Worm (Caenorhabditis elegans) whole organism, young adult: ENCODE results near the gene dgk-4.
A peak's percentile ranks its signal among the peaks of the same experiment; 100 is the strongest.

Experiments used
- F49E8.2 ChIP-seq: sonication (generic microtip); optimal IDR thresholded peaks from 3 replicates; lab custom pipeline; 2017; ENCODE audit warnings: missing genetic modification characterization, mild to moderate bottlenecking, missing compliant biosample characterization, antibody characterized with exemption, moderate library complexity; ENCODE audit not compliant: insufficient read depth
- K11D2.4 ChIP-seq: fragments of 200-800 bp; sonication (Bioruptor generic); IDR thresholded peaks from 2 replicates; pipeline ENCODE4 v1.3.6; 2022; ENCODE audit warnings: missing genetic modification reagents, missing genetic modification characterization, missing compliant biosample characterization
- Y53F4B.3 ChIP-seq: fragments of 200-800 bp; sonication (Bioruptor generic); IDR thresholded peaks from 2 replicates; pipeline ENCODE4 v1.3.6; 2022; ENCODE audit warnings: missing genetic modification reagents, missing genetic modification characterization, missing compliant biosample characterization
- Y53G8AR.9 ChIP-seq: fragments of 200-800 bp; sonication (Bioruptor generic); conservative IDR thresholded peaks from 2 replicates; pipeline ENCODE4 v1.3.6; 2022; ENCODE audit warnings: missing genetic modification reagents, missing genetic modification characterization, missing compliant biosample characterization
- Y95B8A.8 ChIP-seq: fragments of 200-800 bp; sonication (Bioruptor generic); IDR thresholded peaks from 2 replicates; pipeline ENCODE4 v1.3.6; 2022; ENCODE audit warnings: missing genetic modification reagents, missing genetic modification characterization, missing compliant biosample characterization
- ama-1 ChIP-seq, 3 experiments: fragments of 150-350 bp in 1 of 3; sonication (generic microtip) in 2 of 3; optimal IDR thresholded peaks; 2 replicates each; lab custom pipeline; 2014 to 2018; ENCODE audit warnings: missing biosample characterization in 2 of 3, missing genetic modification characterization in 2 of 3, missing genetic modification reagents in 2 of 3
- aptf-2 ChIP-seq: fragments of 200-800 bp; sonication (Bioruptor generic); conservative IDR thresholded peaks from 2 replicates; pipeline ENCODE4 v1.3.6; 2022; ENCODE audit warnings: missing genetic modification reagents, missing genetic modification characterization, missing compliant biosample characterization
- aptf-3 ChIP-seq: fragments of 200-800 bp; sonication (Bioruptor generic); IDR thresholded peaks from 2 replicates; pipeline ENCODE4 v1.3.6; 2022; ENCODE audit warnings: missing genetic modification characterization, missing compliant biosample characterization
- attf-3 ChIP-seq: fragments of 200-800 bp; sonication (Bioruptor generic); conservative IDR thresholded peaks from 2 replicates; pipeline ENCODE4 v1.3.6; 2022; ENCODE audit warnings: missing genetic modification reagents, missing genetic modification characterization, missing compliant biosample characterization
- attf-6 ChIP-seq: fragments of 200-800 bp; sonication (Bioruptor generic); IDR thresholded peaks from 2 replicates; pipeline ENCODE4 v1.3.6; 2022; ENCODE audit warnings: missing genetic modification reagents, missing genetic modification characterization, missing compliant biosample characterization
- bed-1 ChIP-seq: fragments of 200-800 bp; sonication (Bioruptor generic); IDR thresholded peaks from 2 replicates; pipeline ENCODE4 v1.3.6; 2022; ENCODE audit warnings: missing genetic modification reagents, missing genetic modification characterization, missing compliant biosample characterization
- bed-2 ChIP-seq: fragments of 200-800 bp; sonication (Bioruptor generic); IDR thresholded peaks from 2 replicates; pipeline ENCODE4 v1.3.6; 2022; ENCODE audit warnings: missing genetic modification reagents, missing genetic modification characterization, missing compliant biosample characterization
- ccch-3 ChIP-seq: fragments of 200-800 bp; sonication (Bioruptor generic); optimal IDR thresholded peaks from 2 replicates; lab custom pipeline; 2018; ENCODE audit warnings: mild to moderate bottlenecking, missing genetic modification characterization, missing compliant biosample characterization
- ceh-27 ChIP-seq: fragments of 200-800 bp; sonication (Bioruptor generic); optimal IDR thresholded peaks from 2 replicates; lab custom pipeline; 2018; ENCODE audit warnings: mild to moderate bottlenecking, missing genetic modification characterization, moderate library complexity, missing compliant biosample characterization
- ceh-58 ChIP-seq: fragments of 200-800 bp; sonication (Bioruptor generic); IDR thresholded peaks from 2 replicates; pipeline ENCODE4 v1.3.6; 2022; ENCODE audit warnings: missing genetic modification characterization, missing compliant biosample characterization
- ceh-79 ChIP-seq: sonication (generic microtip); optimal IDR thresholded peaks from 2 replicates; lab custom pipeline; 2017; ENCODE audit warnings: mild to moderate bottlenecking, missing genetic modification characterization, missing compliant biosample characterization
- ceh-91 ChIP-seq: fragments of 200-800 bp; sonication (Bioruptor generic); IDR thresholded peaks from 2 replicates; pipeline ENCODE4 v1.3.6; 2022; ENCODE audit warnings: missing genetic modification reagents, missing genetic modification characterization, missing compliant biosample characterization
- chd-7 ChIP-seq: sonication (generic microtip); optimal IDR thresholded peaks from 2 replicates; lab custom pipeline; 2016; ENCODE audit warnings: mild to moderate bottlenecking, missing genetic modification characterization, moderate library complexity, missing compliant biosample characterization
- dpl-1 ChIP-seq: fragments of 150-350 bp; optimal IDR thresholded peaks from 2 replicates; lab custom pipeline; 2014; ENCODE audit warnings: missing biosample characterization, missing genetic modification reagents, missing genetic modification characterization
- him-1 ChIP-seq: sonication (generic microtip); optimal IDR thresholded peaks from 2 replicates; lab custom pipeline; 2016; ENCODE audit warnings: missing genotype, missing genetic modification reagents, missing genetic modification characterization, missing compliant biosample characterization
- hlh-12 ChIP-seq: sonication (generic microtip); optimal IDR thresholded peaks from 2 replicates; lab custom pipeline; 2016; ENCODE audit warnings: missing genetic modification characterization, missing compliant biosample characterization
- hmg-1.2 ChIP-seq: fragments of 200-800 bp; sonication (Bioruptor generic); IDR thresholded peaks from 2 replicates; pipeline ENCODE4 v1.3.6; 2022; ENCODE audit warnings: missing genetic modification reagents, missing genetic modification characterization, missing compliant biosample characterization
- lsy-27 ChIP-seq: sonication (generic microtip); optimal IDR thresholded peaks from 2 replicates; lab custom pipeline; 2017; ENCODE audit warnings: missing genetic modification characterization, mild to moderate bottlenecking, missing compliant biosample characterization, antibody characterized with exemption, missing genotype, borderline replicate concordance; ENCODE audit not compliant: insufficient read depth
- madf-10 ChIP-seq: sonication (generic microtip); optimal IDR thresholded peaks from 2 replicates; lab custom pipeline; 2016; ENCODE audit warnings: mild to moderate bottlenecking, missing genetic modification characterization, missing compliant biosample characterization
- madf-3 ChIP-seq: fragments of 200-800 bp; sonication (Bioruptor generic); IDR thresholded peaks from 2 replicates; pipeline ENCODE4 v1.3.6; 2022; ENCODE audit warnings: missing genetic modification reagents, missing genetic modification characterization, missing compliant biosample characterization
- mcd-1 ChIP-seq: fragments of 200-800 bp; sonication (Bioruptor generic); IDR thresholded peaks from 2 replicates; pipeline ENCODE4 v1.3.6; 2022; ENCODE audit warnings: missing genetic modification reagents, missing genetic modification characterization, missing compliant biosample characterization
- nhr-27 ChIP-seq: fragments of 200-800 bp; sonication (Bioruptor generic); optimal IDR thresholded peaks from 2 replicates; lab custom pipeline; 2018; ENCODE audit warnings: mild to moderate bottlenecking, missing genetic modification characterization, moderate library complexity, missing compliant biosample characterization
- nhr-80 ChIP-seq: sonication (generic microtip); optimal IDR thresholded peaks from 2 replicates; lab custom pipeline; 2016; ENCODE audit warnings: missing genetic modification characterization, missing compliant biosample characterization
- rec-8 ChIP-seq, 2 experiments: sonication (generic microtip); optimal IDR thresholded peaks; 2 replicates each; lab custom pipeline; 2016; ENCODE audit warnings: mild to moderate bottlenecking in 2 of 2, missing genetic modification characterization in 2 of 2, missing genetic modification reagents in 2 of 2, missing genotype in 2 of 2, missing biosample characterization in 1 of 2, missing compliant biosample characterization in 1 of 2, moderate library complexity in 1 of 2
- sea-2 ChIP-seq: fragments of 200-800 bp; sonication (Bioruptor generic); IDR thresholded peaks from 2 replicates; pipeline ENCODE4 v1.3.6; 2022; ENCODE audit warnings: missing genetic modification characterization, missing compliant biosample characterization
- snpc-4 ChIP-seq, 5 experiments: fragments of 150-350 bp in 1 of 5; sonication (generic microtip) in 4 of 5; optimal IDR thresholded peaks; 2 replicates each; lab custom pipeline; 2014 to 2018; ENCODE audit warnings: missing genetic modification characterization in 5 of 5, missing biosample characterization in 3 of 5, antibody characterized with exemption in 2 of 5, mild to moderate bottlenecking in 2 of 5, missing compliant biosample characterization in 2 of 5, missing genotype in 2 of 5, moderate library complexity in 2 of 5, missing genetic modification reagents in 1 of 5
- tbp1 ChIP-seq: fragments of 200-800 bp; sonication (Bioruptor generic); optimal IDR thresholded peaks from 2 replicates; lab custom pipeline; 2018; ENCODE audit warnings: mild to moderate bottlenecking, missing genetic modification characterization, missing compliant biosample characterization
- tbx-9 ChIP-seq: sonication (generic microtip); optimal IDR thresholded peaks from 2 replicates; lab custom pipeline; 2016; ENCODE audit warnings: borderline replicate concordance, missing genetic modification characterization, inconsistent platforms, missing compliant biosample characterization
- ztf-18 ChIP-seq: sonication (generic microtip); optimal IDR thresholded peaks from 2 replicates; lab custom pipeline; 2016; ENCODE audit warnings: missing genotype, mild to moderate bottlenecking, missing genetic modification characterization, missing compliant biosample characterization
- ztf-22 ChIP-seq: fragments of 200-800 bp; sonication (Bioruptor generic); optimal IDR thresholded peaks from 2 replicates; lab custom pipeline; 2018; ENCODE audit warnings: mild to moderate bottlenecking, missing genetic modification characterization, moderate library complexity, missing compliant biosample characterization
- ztf-3 ChIP-seq: fragments of 200-800 bp; sonication (Bioruptor generic); optimal IDR thresholded peaks from 2 replicates; lab custom pipeline; 2018; ENCODE audit warnings: mild to moderate bottlenecking, missing genetic modification characterization, missing compliant biosample characterization

The dgk-4 gene

DNA sequence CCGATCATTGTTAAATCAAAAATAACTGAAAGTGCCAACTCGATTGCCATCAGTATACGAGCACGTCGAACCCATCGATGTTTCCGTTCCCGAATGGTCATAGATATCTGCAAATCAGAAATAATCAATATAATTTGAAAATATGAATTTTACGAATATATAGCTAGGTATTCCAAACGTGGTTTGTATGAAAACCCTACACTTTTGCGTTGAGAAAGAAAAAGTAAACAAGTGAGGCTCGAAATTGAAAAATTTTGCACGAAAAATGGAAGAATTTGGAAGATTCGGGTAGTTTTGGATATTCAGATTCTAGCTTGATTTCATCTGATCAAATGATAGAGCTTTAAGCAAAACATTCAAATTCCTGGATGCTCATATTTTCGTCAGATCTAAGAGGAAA, 7.6 kb downstream of the dgk-4 start, which contains the start of gene F42A9.9:
TSS of gene F42A9.9 (minus strand) at position 101 of the 400 bp plus-strand sequence.
- TF ChIP-seq Y53G8AR.9 (GFP tag; lab: Robert Waterston, UW) = no peak
- no peak for TF ChIP-seq ccch-3
- TF ChIP-seq ceh-79 = no peak
- TF ChIP-seq Y53F4B.3 (GFP tag; lab: Robert Waterston, UW) = no peak
- TF ChIP-seq madf-3 = no peak
- no peak for TF ChIP-seq hmg-1.2 (GFP tag; lab: Robert Waterston, UW)
- TF ChIP-seq attf-3 = no peak
- TF ChIP-seq lsy-27 = no peak
- TF ChIP-seq F49E8.2 (tag; lab: Kevin White, UChicago) = no peak
- TF ChIP-seq K11D2.4 (GFP tag; lab: Robert Waterston, UW) = no peak
- TF ChIP-seq bed-1 (GFP tag; lab: Robert Waterston, UW) = no peak
- TF ChIP-seq ama-1 (optimal IDR thresholded peaks at IDR 0.05; lab: Kevin White, UChicago) = no peak
- TF ChIP-seq ama-1 (GFP tag; optimal IDR thresholded peaks at IDR 0.05; lab: Kevin White, UChicago) = no peak
- TF ChIP-seq hlh-12 (tag; lab: Kevin White, UChicago) = no peak

- TF ChIP-seq sea-2 (GFP tag; lab: Robert Waterston, UW) (no peak), nhr-27 (tag; lab: Kevin White, UChicago) (no peak), tbp1 (GFP tag; lab: Kevin White, UChicago) (no peak), Y53G8AR.9 (GFP tag; lab: Robert Waterston, UW) (no peak), him-1 (tag; lab: Kevin White, UChicago) (no peak), aptf-3 (GFP tag; lab: Robert Waterston, UW) (no peak), Y95B8A.8 (GFP tag; lab: Robert Waterston, UW) (no peak), ztf-22 (no peak), ceh-27 (GFP tag; lab: Kevin White, UChicago) (no peak), ceh-91 (GFP tag; lab: Robert Waterston, UW) (no peak), bed-1 (GFP tag; lab: Robert Waterston, UW) (no peak), rec-8 (tag; optimal IDR thresholded peaks at IDR 0.05; lab: Kevin White, UChicago) (no peak), tbx-9 (tag; lab: Kevin White, UChicago) (no peak)
Observed at ce11 chrIV:8644432-8644831, 13.3 kb downstream of the dgk-4 start, which contains the start of gene C49C8.3. C49C8.3 (plus strand) TSS chrIV:8644732.

- no peak for TF ChIP-seq nhr-27 (tag; lab: Kevin White, UChicago)
- TF ChIP-seq hmg-1.2 (GFP tag; lab: Robert Waterston, UW) = no peak
- TF ChIP-seq ztf-18 (tag; lab: Kevin White, UChicago) = no peak
- no peak for TF ChIP-seq attf-6 (GFP tag; lab: Robert Waterston, UW)
- TF ChIP-seq ccch-3 = no peak
- no peak for TF ChIP-seq chd-7 (tag; lab: Kevin White, UChicago)
- no peak for TF ChIP-seq madf-10
- no peak for TF ChIP-seq mcd-1
- TF ChIP-seq snpc-4 (GFP tag; optimal IDR thresholded peaks at IDR 0.05; lab: Kevin White, UChicago) = no peak
- TF ChIP-seq snpc-4 (tag; optimal IDR thresholded peaks at IDR 0.05; lab: Kevin White, UChicago) = no peak
- no peak for TF ChIP-seq tbx-9 (tag; lab: Kevin White, UChicago)
- no peak for TF ChIP-seq ceh-58
- TF ChIP-seq bed-2 (GFP tag; lab: Robert Waterston, UW) = no peak
Observed at ce11 chrIV:8648502-8648901, 17.4 kb downstream of the dgk-4 start, which contains the start of gene cyp-33E1. cyp-33E1 (minus strand) TSS chrIV:8648602.

- TF ChIP-seq dpl-1 (GFP tag; lab: Kevin White, UChicago) = no peak
- no peak for TF ChIP-seq ztf-3
- no peak for TF ChIP-seq aptf-2
- TF ChIP-seq nhr-80 (tag; lab: Kevin White, UChicago) = peak; percentile 34
Observed at ce11 chrIV:8650696-8651095, 19.6 kb downstream of the dgk-4 start, which contains the start of gene C49C8.2. C49C8.2 (plus strand) TSS chrIV:8651088.
